Fruit fly (Drosophila melanogaster): ENCODE measurements around the gene NimA.

The NimA gene

DNA sequence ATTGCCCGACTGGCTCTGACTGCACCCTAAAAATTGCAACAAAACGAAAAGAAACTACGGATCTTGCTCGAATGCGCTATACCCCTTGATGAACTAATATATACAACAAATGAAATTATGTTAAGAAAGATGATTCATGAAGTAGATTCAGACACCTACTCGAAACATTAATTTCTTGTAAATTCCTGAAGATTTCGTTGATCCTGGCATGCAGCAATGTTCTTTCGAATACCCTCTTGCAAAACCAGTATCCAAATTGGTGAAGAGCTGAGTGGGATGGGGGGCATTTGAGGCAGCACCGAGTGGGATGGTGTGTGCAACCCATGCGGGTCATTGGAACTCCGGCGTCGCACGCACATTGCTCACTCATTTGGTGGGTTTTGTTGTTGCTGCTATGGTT is 1.6 kb upstream of the NimA start (continued):
- TF ChIP-seq CG10654 (GFP tag; optimal IDR thresholded peaks at IDR 0.05) (no peak), Sox102F (GFP tag; optimal IDR thresholded peaks at IDR 0.05) (peak; percentile 35), HmgZ (tag; optimal IDR thresholded peaks at IDR 0.05) (no peak), lbe (GFP tag; optimal IDR thresholded peaks at IDR 0.05) (peak; percentile 96), Drgx (GFP tag; IDR thresholded peaks at IDR 0.05) (peak; percentile 97), her (GFP tag; optimal IDR thresholded peaks at IDR 0.05) (no peak), nerfin-1 (tag; optimal IDR thresholded peaks at IDR 0.05) (no peak), CG16863 (GFP tag; optimal IDR thresholded peaks at IDR 0.05) (peak; percentile 6), Awh (GFP tag; IDR thresholded peaks at IDR 0.05) (no peak), croc (GFP tag; conservative IDR thresholded peaks at IDR 0.05) (no peak), CG5180 (GFP tag; optimal IDR thresholded peaks at IDR 0.05) (no peak), pnt (GFP tag; optimal IDR thresholded peaks at IDR 0.05) (no peak), scrt (GFP tag; optimal IDR thresholded peaks at IDR 0.05) (no peak), bsh (GFP tag; optimal IDR thresholded peaks at IDR 0.05) (peak in 1 of 2 experiments; percentile 84), CG18619 (GFP tag; optimal IDR thresholded peaks at IDR 0.05) (no peak), Hr51 (GFP tag; optimal IDR thresholded peaks at IDR 0.05) (no peak), Jarid2 (GFP tag; optimal IDR thresholded peaks at IDR 0.05) (no peak), luna (GFP tag; optimal IDR thresholded peaks at IDR 0.05) (no peak), Antp (GFP tag; optimal IDR thresholded peaks at IDR 0.05) (no peak), CG18599 (GFP tag; optimal IDR thresholded peaks at IDR 0.05) (no peak), vnd (GFP tag; IDR thresholded peaks at IDR 0.05; ENCODE audit: partially characterized antibody) (no peak), slbo (GFP tag; IDR thresholded peaks at IDR 0.05) (0 out of 2 replicates have a peak, but pooled peaks have one; percentile 10), sens (GFP tag) (peak; percentile 66), dmrt11E (tag; optimal IDR thresholded peaks at IDR 0.05) (no peak), ato (GFP tag; IDR thresholded peaks at IDR 0.05; ENCODE audit: partially characterized antibody) (no peak), Ptx1 (GFP tag; IDR thresholded peaks at IDR 0.05) (0 out of 2 replicates have a peak, but pooled peaks have one; percentile 22), stc (GFP tag; IDR thresholded peaks at IDR 0.05) (no peak), CG3407 (GFP tag; optimal IDR thresholded peaks at IDR 0.05) (no peak), YL-1 (GFP tag; optimal IDR thresholded peaks at IDR 0.05) (no peak), CG9727 (GFP tag; optimal IDR thresholded peaks at IDR 0.05) (no peak), Dip3 (GFP tag; optimal IDR thresholded peaks at IDR 0.05) (no peak), D (optimal IDR thresholded peaks at IDR 0.05) (no peak), D (GFP tag; optimal IDR thresholded peaks at IDR 0.05) (no peak), GATAe (GFP tag; conservative IDR thresholded peaks at IDR 0.05) (no peak), ara (GFP tag; IDR thresholded peaks at IDR 0.05) (peak; percentile 18; the same call in 1 of the 2 replicates), row (GFP tag; IDR thresholded peaks at IDR 0.05) (no peak; the same call in 2 of the 3 replicates), fd3F (GFP tag; optimal IDR thresholded peaks at IDR 0.05) (no peak), Fer2 (tag; optimal IDR thresholded peaks at IDR 0.05) (no peak), Hsf (GFP tag; optimal IDR thresholded peaks at IDR 0.05) (no peak), CG1233 (GFP tag; optimal IDR thresholded peaks at IDR 0.05) (no peak), ci (GFP tag; IDR thresholded peaks at IDR 0.05) (0 out of 3 replicates have a peak, but pooled peaks have one; percentile 21), CG2875 (GFP tag; optimal IDR thresholded peaks at IDR 0.05) (no peak), pan (optimal IDR thresholded peaks at IDR 0.05) (no peak), pan (GFP tag; optimal IDR thresholded peaks at IDR 0.05 in 1 of 2, IDR thresholded peaks at IDR 0.05 in 1 of 2) (peak in 1 of 2 experiments; percentile 21), CG4730 (GFP tag; IDR thresholded peaks at IDR 0.05) (peak; percentile 10; the same call in 1 of the 2 replicates), CG13624 (GFP tag; optimal IDR thresholded peaks at IDR 0.05) (no peak)
